Fruit fly (Drosophila melanogaster): ENCODE data around the gene CG42780.

Gene CG42780

DNA sequence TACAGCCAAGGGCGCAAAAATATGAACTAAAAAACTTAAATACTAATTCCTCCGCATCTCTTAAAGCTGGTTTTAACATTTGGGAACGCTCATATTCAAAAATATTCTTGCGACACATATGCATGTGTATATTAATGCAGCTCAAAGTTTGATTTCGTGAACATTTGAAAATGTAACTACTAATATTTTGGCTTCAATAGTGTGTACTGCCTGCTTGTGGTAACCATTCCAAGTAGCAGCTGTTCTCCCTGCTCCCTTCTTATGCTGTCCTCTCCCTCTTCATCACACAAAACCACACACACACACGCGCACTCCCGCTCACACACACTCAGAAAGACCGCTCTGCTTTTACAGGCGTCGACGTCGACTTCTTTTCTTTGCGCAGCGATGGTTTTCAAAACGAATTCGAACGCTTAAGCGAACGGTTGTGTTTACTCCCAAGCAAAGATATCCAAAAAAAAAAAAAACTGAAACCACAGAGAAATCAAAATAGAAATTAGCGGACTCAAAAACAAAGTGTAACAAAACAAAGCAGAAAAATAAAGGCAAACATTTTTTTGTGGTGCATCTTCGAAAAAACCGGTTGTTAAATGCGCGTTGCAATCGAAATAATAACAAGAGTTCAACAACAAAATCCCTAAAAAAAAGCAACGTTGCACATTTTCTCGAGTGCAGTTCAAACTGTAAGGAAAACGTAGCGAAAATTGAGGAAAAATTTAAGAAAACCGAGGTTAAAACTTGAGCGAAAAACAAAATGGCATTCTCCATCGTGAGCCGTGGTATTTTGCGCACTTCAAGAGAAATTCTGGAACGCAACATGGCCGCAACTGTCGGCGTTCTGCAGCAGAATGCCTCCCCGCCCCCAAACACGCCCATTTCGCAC is 5.2 kb upstream of the CG42780 start, which contains the start of gene CBP (continued):
- peak; percentile 85 for TF ChIP-seq B-H2 (GFP tag; optimal IDR thresholded peaks at IDR 0.05)
- TF ChIP-seq zfh2 (GFP tag; optimal IDR thresholded peaks at IDR 0.05), result peak; percentile 78
- peak; percentile 87 for TF ChIP-seq gt (GFP tag; IDR thresholded peaks at IDR 0.05)
- TF ChIP-seq CG13624 (GFP tag; optimal IDR thresholded peaks at IDR 0.05), result peak; percentile 94
- no peak for TF ChIP-seq mld (GFP tag; IDR thresholded peaks at IDR 0.05; ENCODE audit: partially characterized antibody)
- TF ChIP-seq tio (GFP tag; optimal IDR thresholded peaks at IDR 0.05), result peak; percentile 97
- peak; percentile 97 to 98 for TF ChIP-seq Pdp1 (GFP tag; optimal IDR thresholded peaks at IDR 0.05)
- peak; percentile 80 for TF ChIP-seq NFAT (GFP tag; IDR thresholded peaks at IDR 0.05)
- no peak for TF ChIP-seq nerfin-2 (GFP tag; IDR thresholded peaks at IDR 0.05; ENCODE audit: partially characterized antibody)
- no peak for TF ChIP-seq Dll (GFP tag; IDR thresholded peaks at IDR 0.05; ENCODE audit: partially characterized antibody)
- TF ChIP-seq lov (optimal IDR thresholded peaks at IDR 0.05), result no peak
- TF ChIP-seq lov (GFP tag; IDR thresholded peaks at IDR 0.05), result peak; percentile 94
- peak; percentile 81 for TF ChIP-seq Ets97D (GFP tag; optimal IDR thresholded peaks at IDR 0.05)
- TF ChIP-seq C15 (GFP tag; IDR thresholded peaks at IDR 0.05), result peak; percentile 81; the same call in 2 of the 3 replicates
- peak; percentile 91 for TF ChIP-seq CG5180 (GFP tag; optimal IDR thresholded peaks at IDR 0.05)
- TF ChIP-seq Dad (GFP tag; optimal IDR thresholded peaks at IDR 0.05), result peak; percentile 95
- TF ChIP-seq Side (GFP tag; optimal IDR thresholded peaks at IDR 0.05), result peak; percentile 98
- peak; percentile 97 for TF ChIP-seq Chrac-16 (GFP tag; optimal IDR thresholded peaks at IDR 0.05)
- TF ChIP-seq CG14860 (GFP tag; IDR thresholded peaks at IDR 0.05; ENCODE audit: partially characterized antibody), result no peak
- peak; percentile 97 for TF ChIP-seq CG30403 (GFP tag; optimal IDR thresholded peaks at IDR 0.05)
- TF ChIP-seq dm (GFP tag; optimal IDR thresholded peaks at IDR 0.05), result peak; percentile 93
- peak; percentile 96 for TF ChIP-seq ewg (GFP tag; optimal IDR thresholded peaks at IDR 0.05)
- TF ChIP-seq CG14014 (GFP tag; IDR thresholded peaks at IDR 0.05), result peak; percentile 93
- TF ChIP-seq sens (GFP tag), result peak; percentile 100
- TF ChIP-seq pnt (GFP tag; optimal IDR thresholded peaks at IDR 0.05), result peak; percentile 97
- peak; percentile 97 for TF ChIP-seq jing (GFP tag; optimal IDR thresholded peaks at IDR 0.05)
- peak; percentile 97 for TF ChIP-seq grau (tag; optimal IDR thresholded peaks at IDR 0.05)
- TF ChIP-seq Oli (tag; optimal IDR thresholded peaks at IDR 0.05), result peak; percentile 99
- peak; percentile 97 for TF ChIP-seq CG7786 (GFP tag; optimal IDR thresholded peaks at IDR 0.05)
- TF ChIP-seq pho (GFP tag; optimal IDR thresholded peaks at IDR 0.05), result peak; percentile 93
- peak; percentile 87 for TF ChIP-seq Nf-YC (tag; optimal IDR thresholded peaks at IDR 0.05)
- TF ChIP-seq nmo (GFP tag; optimal IDR thresholded peaks at IDR 0.05), result peak; percentile 99
- TF ChIP-seq vnd (GFP tag; IDR thresholded peaks at IDR 0.05; ENCODE audit: partially characterized antibody), result no peak
- no peak for TF ChIP-seq CG42726 (GFP tag; IDR thresholded peaks at IDR 0.05; ENCODE audit: partially characterized antibody)
- peak; percentile 96 for TF ChIP-seq CG11695 (GFP tag; IDR thresholded peaks at IDR 0.05)
- peak; percentile 94 for TF ChIP-seq CG12744 (GFP tag; optimal IDR thresholded peaks at IDR 0.05)
- peak; percentile 50 for TF ChIP-seq CG9797 (GFP tag; optimal IDR thresholded peaks at IDR 0.05)
- no peak for TF ChIP-seq hbn (GFP tag; IDR thresholded peaks at IDR 0.05; ENCODE audit: partially characterized antibody)
- TF ChIP-seq klu (GFP tag; IDR thresholded peaks at IDR 0.05), result peak; percentile 85
- peak; percentile 92 for TF ChIP-seq slou (GFP tag; optimal IDR thresholded peaks at IDR 0.05)
- TF ChIP-seq Taf1 (GFP tag; IDR thresholded peaks at IDR 0.05), result peak; percentile 73
- peak; percentile 95 for TF ChIP-seq crol (GFP tag; IDR thresholded peaks at IDR 0.05)
- peak; percentile 90 for TF ChIP-seq Fer2 (tag; optimal IDR thresholded peaks at IDR 0.05)
- TF ChIP-seq CG12071 (GFP tag; optimal IDR thresholded peaks at IDR 0.05), result peak; percentile 98
- peak; percentile 95 for TF ChIP-seq CG32767 (GFP tag; IDR thresholded peaks at IDR 0.05)
- TF ChIP-seq CG10565 (GFP tag; optimal IDR thresholded peaks at IDR 0.05), result peak; percentile 93
- peak; percentile 95 for TF ChIP-seq gce (GFP tag; IDR thresholded peaks at IDR 0.05)
- TF ChIP-seq Camta (GFP tag; optimal IDR thresholded peaks at IDR 0.05), result peak; percentile 97
- TF ChIP-seq CG4730 (GFP tag; IDR thresholded peaks at IDR 0.05), result peak; percentile 93
